Fruit fly (Drosophila melanogaster) whole organism, embryonic: ENCODE measurements around the gene CG11560.

Source experiments
- Ada2b ChIP-seq: fragments of 200-800 bp; sonication (Bioruptor generic); IDR thresholded peaks from 2 replicates; pipeline ENCODE4 v1.3.6; 2022; ENCODE audit warnings: missing biosample characterization, missing genetic modification characterization
- Awh ChIP-seq: fragments of 200-800 bp; sonication (Bioruptor generic); IDR thresholded peaks from 2 replicates; pipeline ENCODE4, ENCODE4 v1.3.6; 2022; ENCODE audit warnings: missing biosample characterization, missing genetic modification characterization
- BtbVII ChIP-seq: fragments of 200-800 bp; sonication (Bioruptor generic); optimal IDR thresholded peaks from 3 replicates; lab custom pipeline; 2017; ENCODE audit warnings: missing biosample characterization, mild to moderate bottlenecking, missing genetic modification characterization
- CG10267 ChIP-seq: fragments of 200-800 bp; sonication (Bioruptor generic); optimal IDR thresholded peaks from 2 replicates; lab custom pipeline; 2018; ENCODE audit warnings: missing biosample characterization, mild to moderate bottlenecking, missing genetic modification characterization, moderate library complexity
- CG10565 ChIP-seq: fragments of 200-800 bp; sonication (Bioruptor generic); optimal IDR thresholded peaks from 3 replicates; lab custom pipeline; 2016; ENCODE audit warnings: missing biosample characterization, mild to moderate bottlenecking, missing genetic modification characterization
- CG11085 ChIP-seq: fragments of 200-800 bp; sonication (Bioruptor generic); IDR thresholded peaks from 2 replicates; pipeline ENCODE4 v1.3.6; 2022; ENCODE audit warnings: missing biosample characterization, missing genetic modification characterization
- CG11696 ChIP-seq: fragments of 200-800 bp; sonication (Bioruptor generic); IDR thresholded peaks from 2 replicates; pipeline ENCODE4 v1.3.6; 2022; ENCODE audit warnings: missing biosample characterization, missing genetic modification characterization
- CG12744 ChIP-seq: fragments of 200-800 bp; sonication (Bioruptor generic); optimal IDR thresholded peaks from 2 replicates; lab custom pipeline; 2016; ENCODE audit warnings: missing biosample characterization, missing genetic modification characterization
- CG15011 ChIP-seq: fragments of 200-800 bp; sonication (Bioruptor generic); optimal IDR thresholded peaks from 3 replicates; lab custom pipeline; 2018; ENCODE audit warnings: missing biosample characterization, mild to moderate bottlenecking, missing genetic modification characterization
- CG16815 ChIP-seq: fragments of 200-800 bp; sonication (Bioruptor generic); optimal IDR thresholded peaks from 3 replicates; lab custom pipeline; 2017; ENCODE audit warnings: missing biosample characterization, mild to moderate bottlenecking, missing genetic modification characterization
- CG16863 ChIP-seq: fragments of 200-800 bp; sonication (Bioruptor generic); optimal IDR thresholded peaks from 3 replicates; lab custom pipeline; 2016; ENCODE audit warnings: missing biosample characterization, missing genetic modification characterization
- CG17802 ChIP-seq: fragments of 200-800 bp; sonication (Bioruptor generic); optimal IDR thresholded peaks from 2 replicates; lab custom pipeline; 2018; ENCODE audit warnings: missing biosample characterization, mild to moderate bottlenecking, missing genetic modification characterization, moderate library complexity
- CG18011 ChIP-seq: fragments of 200-800 bp; sonication (Bioruptor generic); optimal IDR thresholded peaks from 2 replicates; lab custom pipeline; 2017; ENCODE audit warnings: missing biosample characterization, missing genetic modification characterization, mild to moderate bottlenecking, moderate library complexity, missing genotype
- CG18262 ChIP-seq: fragments of 200-800 bp; optimal IDR thresholded peaks from 3 replicates; lab custom pipeline; 2019; ENCODE audit warnings: missing biosample characterization, mild to moderate bottlenecking, missing genetic modification characterization, moderate library complexity
- CG2116 ChIP-seq: fragments of 200-800 bp; sonication (Bioruptor generic); optimal IDR thresholded peaks from 3 replicates; lab custom pipeline; 2018; ENCODE audit warnings: missing biosample characterization, mild to moderate bottlenecking, missing genetic modification characterization
- CG2129 ChIP-seq: fragments of 200-800 bp; sonication (Bioruptor generic); IDR thresholded peaks from 2 replicates; pipeline ENCODE4 v1.3.6; 2022; ENCODE audit warnings: missing biosample characterization, missing genetic modification characterization; ENCODE audit not compliant: partially characterized antibody
- CG42726 ChIP-seq: fragments of 200-800 bp; sonication (Bioruptor generic); IDR thresholded peaks from 2 replicates; pipeline ENCODE4 v1.3.6; 2022; ENCODE audit warnings: missing biosample characterization, missing genetic modification characterization; ENCODE audit not compliant: partially characterized antibody
- CG4282 ChIP-seq: fragments of 200-800 bp; sonication (Bioruptor generic); optimal IDR thresholded peaks from 2 replicates; lab custom pipeline; 2016; ENCODE audit warnings: missing biosample characterization, missing genetic modification characterization
- CG6254 ChIP-seq: fragments of 200-800 bp; sonication (Bioruptor generic); optimal IDR thresholded peaks from 3 replicates; lab custom pipeline; 2017; ENCODE audit warnings: mild to moderate bottlenecking, missing biosample characterization, missing genetic modification reagents, missing genetic modification characterization
- CG6654 ChIP-seq: fragments of 200-800 bp; sonication (Bioruptor generic); optimal IDR thresholded peaks from 2 replicates; lab custom pipeline; 2017; ENCODE audit warnings: missing biosample characterization, mild to moderate bottlenecking, missing genetic modification characterization
- CG7745 ChIP-seq: fragments of 200-800 bp; sonication (Bioruptor generic); optimal IDR thresholded peaks from 2 replicates; lab custom pipeline; 2018; ENCODE audit warnings: missing biosample characterization, mild to moderate bottlenecking, missing genetic modification characterization, moderate library complexity
- CG8359 ChIP-seq: fragments of 200-800 bp; sonication (Bioruptor generic); optimal IDR thresholded peaks from 2 replicates; lab custom pipeline; 2017; ENCODE audit warnings: missing biosample characterization, mild to moderate bottlenecking, missing genetic modification characterization, borderline replicate concordance
- CG8388 ChIP-seq: fragments of 200-800 bp; sonication (Bioruptor generic); optimal IDR thresholded peaks from 2 replicates; lab custom pipeline; 2019; ENCODE audit warnings: missing biosample characterization, mild to moderate bottlenecking, missing genetic modification characterization, moderate library complexity
- CG8765 ChIP-seq: fragments of 200-800 bp; sonication (Bioruptor generic); IDR thresholded peaks from 2 replicates; pipeline ENCODE4 v1.3.6; 2022; ENCODE audit warnings: missing biosample characterization, missing genetic modification characterization
- CG9727 ChIP-seq: fragments of 200-800 bp; sonication (Bioruptor generic); optimal IDR thresholded peaks from 3 replicates; lab custom pipeline; 2017; ENCODE audit warnings: missing biosample characterization, mild to moderate bottlenecking, missing genetic modification characterization
- Camta ChIP-seq: fragments of 200-800 bp; sonication (Bioruptor generic); optimal IDR thresholded peaks from 2 replicates; lab custom pipeline; 2016; ENCODE audit warnings: missing biosample characterization, missing genetic modification characterization
- CoRest ChIP-seq: fragments of 200-800 bp; sonication (Bioruptor generic); optimal IDR thresholded peaks from 3 replicates; lab custom pipeline; 2018; ENCODE audit warnings: missing biosample characterization, mild to moderate bottlenecking, missing genetic modification characterization, moderate library complexity
- CrebB ChIP-seq: fragments of 200-800 bp; sonication (Bioruptor generic); optimal IDR thresholded peaks from 3 replicates; lab custom pipeline; 2018; ENCODE audit warnings: missing biosample characterization, mild to moderate bottlenecking, missing genetic modification characterization
- Dip2 ChIP-seq: fragments of 200-800 bp; sonication (Bioruptor generic); IDR thresholded peaks from 2 replicates; pipeline ENCODE4 v1.3.6; 2022; ENCODE audit warnings: missing biosample characterization, missing genetic modification characterization
- Gsc ChIP-seq: fragments of 200-800 bp; sonication (Bioruptor generic); IDR thresholded peaks from 2 replicates; pipeline ENCODE4 v1.3.6; 2022; ENCODE audit warnings: missing biosample characterization, missing genetic modification characterization
- Myb ChIP-seq: fragments of 200-800 bp; sonication (Bioruptor generic); optimal IDR thresholded peaks from 2 replicates; lab custom pipeline; 2016; ENCODE audit warnings: missing biosample characterization, missing genetic modification characterization
- PHDP ChIP-seq: fragments of 200-800 bp; sonication (Bioruptor generic); optimal IDR thresholded peaks from 3 replicates; lab custom pipeline; 2018; ENCODE audit warnings: missing biosample characterization, mild to moderate bottlenecking, missing genetic modification characterization, moderate library complexity
- Xbp1 ChIP-seq: fragments of 200-800 bp; sonication (Bioruptor generic); optimal IDR thresholded peaks from 3 replicates; lab custom pipeline; 2016; ENCODE audit warnings: missing biosample characterization, mild to moderate bottlenecking, missing genetic modification characterization
- aop ChIP-seq: fragments of 200-800 bp; sonication (Bioruptor generic); IDR thresholded peaks from 2 replicates; pipeline ENCODE4 v1.3.6; 2022; ENCODE audit warnings: missing biosample characterization, missing genetic modification characterization
- az2 ChIP-seq: fragments of 200-800 bp; sonication (Bioruptor generic); optimal IDR thresholded peaks from 3 replicates; lab custom pipeline; 2016; ENCODE audit warnings: missing biosample characterization, missing genetic modification characterization
- bcd ChIP-seq: fragments of 200-800 bp; sonication (Bioruptor generic); optimal IDR thresholded peaks from 2 replicates; lab custom pipeline; 2017; ENCODE audit warnings: missing biosample characterization, mild to moderate bottlenecking, missing genetic modification characterization
- crol ChIP-seq: fragments of 200-800 bp; sonication (Bioruptor generic); IDR thresholded peaks from 2 replicates; pipeline ENCODE4 v1.3.6; 2022; ENCODE audit warnings: missing biosample characterization, missing genetic modification characterization
- cwo ChIP-seq: fragments of 200-800 bp; sonication (Bioruptor generic); optimal IDR thresholded peaks from 3 replicates; lab custom pipeline; 2017; ENCODE audit warnings: missing biosample characterization, missing genetic modification characterization, mild to moderate bottlenecking, moderate library complexity, missing genetic modification reagents
- fd3F ChIP-seq: fragments of 200-800 bp; sonication (Bioruptor generic); optimal IDR thresholded peaks from 2 replicates; lab custom pipeline; 2018; ENCODE audit warnings: missing biosample characterization, mild to moderate bottlenecking, missing genetic modification characterization, moderate library complexity
- hbn ChIP-seq: fragments of 200-800 bp; sonication (Bioruptor generic); IDR thresholded peaks from 2 replicates; pipeline ENCODE4 v1.3.6; 2022; ENCODE audit warnings: missing biosample characterization, missing genetic modification characterization; ENCODE audit not compliant: partially characterized antibody
- kni ChIP-seq: fragments of 200-800 bp; sonication (Bioruptor generic); optimal IDR thresholded peaks from 3 replicates; lab custom pipeline; 2017; ENCODE audit warnings: mild to moderate bottlenecking, missing biosample characterization, missing genetic modification reagents, missing genetic modification characterization
- sc ChIP-seq, 3 experiments: fragments of >200 bp in 2 of 3; fragments of 200-800 bp in 1 of 3; sonication (Bioruptor generic) in 1 of 3; optimal IDR thresholded peaks; 2 replicates in 2 of 3; 3 replicates in 1 of 3; lab custom pipeline; 2017; ENCODE audit warnings: mild to moderate bottlenecking in 1 of 3, missing biosample characterization in 1 of 3, missing genetic modification characterization in 1 of 3, missing genetic modification reagents in 1 of 3
- scrt ChIP-seq: fragments of 200-800 bp; sonication (Bioruptor generic); optimal IDR thresholded peaks from 2 replicates; lab custom pipeline; 2018; ENCODE audit warnings: missing biosample characterization, mild to moderate bottlenecking, missing genetic modification characterization, moderate library complexity
- tx ChIP-seq: fragments of 200-800 bp; sonication (Bioruptor generic); optimal IDR thresholded peaks from 2 replicates; lab custom pipeline; 2016; ENCODE audit warnings: missing biosample characterization, missing genetic modification characterization
- vvl ChIP-seq: fragments of 200-800 bp; sonication (Bioruptor generic); IDR thresholded peaks from 2 replicates; pipeline ENCODE4 v1.3.6; 2022; ENCODE audit warnings: missing biosample characterization, missing genetic modification characterization
- yki ChIP-seq: fragments of >200 bp; optimal IDR thresholded peaks from 3 replicates; lab custom pipeline; 2018
- zen2 ChIP-seq: fragments of 200-800 bp; sonication (Bioruptor generic); IDR thresholded peaks from 3 replicates; pipeline ENCODE4 v1.3.6; 2022; ENCODE audit warnings: missing biosample characterization, missing genetic modification characterization; ENCODE audit not compliant: partially characterized antibody

CG11560 gene

dm6 chr3L:12081679-12082520, 37.9 kb upstream of the CG11560 start, which contains the start of gene Sema5c (continued):
- TF ChIP-seq CG11085 (GFP tag; lab: Robert Waterston, UW) (no peak), CG10565 (GFP tag; lab: Kevin White, UChicago) (no peak), CG4282 (GFP tag; lab: Kevin White, UChicago) (no peak), CG6254 (peak; percentile 41), tx (GFP tag; lab: Kevin White, UChicago) (no peak), hbn (GFP tag; lab: Robert Waterston, UW) (0 out of 2 replicates have a peak, but pooled peaks have one; percentile 16), CG15011 (GFP tag; lab: Kevin White, UChicago) (no peak), CG6654 (GFP tag; lab: Kevin White, UChicago) (peak; percentile 46), az2 (GFP tag; lab: Kevin White, UChicago) (peak; percentile 55), CG2129 (GFP tag; lab: Robert Waterston, UW) (no peak), crol (GFP tag; lab: Robert Waterston, UW) (no peak), aop (GFP tag; lab: Robert Waterston, UW) (peak; percentile 49; the same call in 1 of the 2 replicates), Dip2 (GFP tag; lab: Robert Waterston, UW) (no peak), scrt (peak; percentile 31), CG8765 (GFP tag; lab: Robert Waterston, UW) (peak; percentile 63), Gsc (GFP tag; lab: Robert Waterston, UW) (no peak), zen2 (GFP tag; lab: Robert Waterston, UW) (no peak), PHDP (tag; lab: Kevin White, UChicago) (peak; percentile 59), Myb (GFP tag; lab: Kevin White, UChicago) (no peak), CG10267 (peak; percentile 72), Xbp1 (GFP tag; lab: Kevin White, UChicago) (peak; percentile 59), CoRest (peak; percentile 89), CG18011 (no peak), BtbVII (GFP tag; lab: Kevin White, UChicago) (peak; percentile 67), Awh (GFP tag; lab: Robert Waterston, UW) (peak; percentile 47; the same call in 1 of the 2 replicates), CG8388 (GFP tag; lab: Kevin White, UChicago) (peak; percentile 74), CG18262 (tag; lab: Kevin White, UChicago) (peak; percentile 95), sc (optimal IDR thresholded peaks at IDR 0.05; lab: Kevin White, UChicago) (no peak), sc (GFP tag; optimal IDR thresholded peaks at IDR 0.05; lab: Kevin White, UChicago) (peak; percentile 73), CrebB (tag; lab: Kevin White, UChicago) (no peak), CG11696 (0 out of 2 replicates have a peak, but pooled peaks have one; percentile 26), kni (peak; percentile 80), CG2116 (GFP tag; lab: Kevin White, UChicago) (peak; percentile 36), CG17802 (no peak), cwo (GFP tag; lab: Kevin White, UChicago) (peak; percentile 38), bcd (GFP tag; lab: Kevin White, UChicago) (peak; percentile 74), Camta (GFP tag; lab: Kevin White, UChicago) (no peak), yki (no peak), CG8359 (peak; percentile 34), CG12744 (GFP tag; lab: Kevin White, UChicago) (peak; percentile 11), vvl (GFP tag; lab: Robert Waterston, UW) (peak; percentile 76), CG7745 (no peak), fd3F (peak; percentile 46), CG9727 (GFP tag; lab: Kevin White, UChicago) (peak; percentile 92), CG16815 (GFP tag; lab: Kevin White, UChicago) (peak; percentile 71), Ada2b (GFP tag; lab: Robert Waterston, UW) (0 out of 2 replicates have a peak, but pooled peaks have one; percentile 18), CG42726 (GFP tag; lab: Robert Waterston, UW) (no peak), CG16863 (no peak)
